Fruit fly (Drosophila melanogaster): Measurements from ENCODE around the gene CG31245.
A peak's percentile ranks its signal among the peaks of the same experiment; 100 is the strongest.

Gene CG31245

DNA sequence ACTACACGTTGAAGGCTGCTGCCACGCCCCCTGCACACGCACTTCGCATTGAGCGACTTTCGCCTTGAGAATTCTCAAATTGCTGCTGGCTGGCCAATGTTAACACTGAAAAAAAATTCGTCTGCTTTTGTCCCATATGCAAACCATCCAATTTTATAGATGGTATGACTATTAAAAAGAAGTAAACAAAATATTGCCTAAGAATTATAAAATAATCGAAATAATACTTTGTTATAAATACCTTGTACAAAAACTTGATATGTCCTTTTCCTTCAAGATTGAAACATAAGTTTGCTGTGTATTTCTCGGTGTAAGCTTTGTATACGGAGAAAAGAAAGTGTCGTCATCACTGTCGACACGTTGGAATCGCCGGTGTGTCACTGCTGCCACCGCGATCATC is 14.1 kb downstream of the CG31245 start (continued):
- no peak for TF ChIP-seq Sox15 (GFP tag; optimal IDR thresholded peaks at IDR 0.05)
- TF ChIP-seq vri (GFP tag; optimal IDR thresholded peaks at IDR 0.05), result no peak
- no peak for TF ChIP-seq fd59A (GFP tag; optimal IDR thresholded peaks at IDR 0.05)
- peak; percentile 38 for TF ChIP-seq acj6 (GFP tag; optimal IDR thresholded peaks at IDR 0.05)
- TF ChIP-seq CG31627 (GFP tag; optimal IDR thresholded peaks at IDR 0.05), result peak; percentile 17
- no peak for TF ChIP-seq fd85E (GFP tag; optimal IDR thresholded peaks at IDR 0.05)
- no peak for TF ChIP-seq spab (GFP tag; optimal IDR thresholded peaks at IDR 0.05)
- TF ChIP-seq ss (GFP tag; optimal IDR thresholded peaks at IDR 0.05), result no peak
- no peak for TF ChIP-seq CG9139 (GFP tag; optimal IDR thresholded peaks at IDR 0.05)
- TF ChIP-seq esn (GFP tag; optimal IDR thresholded peaks at IDR 0.05), result peak; percentile 53
- TF ChIP-seq Sox102F (GFP tag; optimal IDR thresholded peaks at IDR 0.05), result peak; percentile 45
- TF ChIP-seq OdsH (GFP tag; optimal IDR thresholded peaks at IDR 0.05), result peak; percentile 35
- no peak for TF ChIP-seq CG6854 (GFP tag; optimal IDR thresholded peaks at IDR 0.05)
- no peak for TF ChIP-seq svp (GFP tag)
- TF ChIP-seq dac (GFP tag; optimal IDR thresholded peaks at IDR 0.05), result no peak
- TF ChIP-seq salr (GFP tag; optimal IDR thresholded peaks at IDR 0.05), result no peak
- peak; percentile 55 for TF ChIP-seq Met (GFP tag; optimal IDR thresholded peaks at IDR 0.05)
- TF ChIP-seq lz (GFP tag; optimal IDR thresholded peaks at IDR 0.05), result peak; percentile 41
- peak; percentile 36 for TF ChIP-seq Eip78C (GFP tag)
- TF ChIP-seq Ets96B (tag; optimal IDR thresholded peaks at IDR 0.05), result no peak
- no peak for TF ChIP-seq Lpt (GFP tag; optimal IDR thresholded peaks at IDR 0.05)
- TF ChIP-seq topi (GFP tag; optimal IDR thresholded peaks at IDR 0.05), result no peak
- no peak for TF ChIP-seq CG1621 (tag; optimal IDR thresholded peaks at IDR 0.05)
- TF ChIP-seq CG3032 (tag; optimal IDR thresholded peaks at IDR 0.05), result no peak
- TF ChIP-seq CG6276 (GFP tag; optimal IDR thresholded peaks at IDR 0.05), result no peak
- TF ChIP-seq CG6808 (GFP tag; optimal IDR thresholded peaks at IDR 0.05), result no peak
- TF ChIP-seq CG4318 (GFP tag; optimal IDR thresholded peaks at IDR 0.05), result no peak
- TF ChIP-seq CG7368 (GFP tag; optimal IDR thresholded peaks at IDR 0.05), result no peak
- TF ChIP-seq pdm3 (GFP tag; optimal IDR thresholded peaks at IDR 0.05), result peak; percentile 30
- TF ChIP-seq CG11762 (GFP tag; optimal IDR thresholded peaks at IDR 0.05; ENCODE audit: insufficient read depth), result no peak
- TF ChIP-seq cyc (GFP tag; optimal IDR thresholded peaks at IDR 0.05), result no peak
- TF ChIP-seq CG11294 (GFP tag; IDR thresholded peaks at IDR 0.05), result no peak
- TF ChIP-seq CG32006 (GFP tag; optimal IDR thresholded peaks at IDR 0.05), result peak; percentile 12
- TF ChIP-seq Hr39 (GFP tag; optimal IDR thresholded peaks at IDR 0.05), result peak; percentile 35
- peak; percentile 50 for TF ChIP-seq CG34406 (GFP tag; optimal IDR thresholded peaks at IDR 0.05)
- TF ChIP-seq CG6792 (GFP tag; optimal IDR thresholded peaks at IDR 0.05), result peak; percentile 21
- peak; percentile 32 for TF ChIP-seq Smox (GFP tag; optimal IDR thresholded peaks at IDR 0.05)

DNA sequence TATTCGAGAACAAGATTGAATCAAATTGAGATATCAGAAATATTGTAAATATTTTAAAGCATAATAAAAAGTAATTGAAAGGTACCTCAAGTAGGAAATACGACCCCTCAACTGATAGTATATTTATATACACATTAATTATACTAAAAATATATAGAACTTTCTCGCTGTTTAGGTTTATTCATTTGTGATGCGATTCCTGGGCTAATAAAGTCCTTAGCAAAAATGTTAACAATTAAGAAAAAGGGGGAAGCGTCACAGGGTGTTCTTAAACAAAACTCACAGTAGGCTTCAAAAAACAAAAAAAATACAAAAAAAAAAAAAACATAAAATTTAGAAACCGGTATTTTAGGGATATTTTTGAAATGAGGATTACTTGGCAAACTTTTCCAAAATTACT is 23.3 kb downstream of the CG31245 start, which contains the start of gene CG43203:
TSS of gene CG43203 (plus strand) at position 301 of the 400 bp plus-strand sequence.
- TF ChIP-seq CG4318 (GFP tag; optimal IDR thresholded peaks at IDR 0.05) (no peak), cyc (GFP tag; optimal IDR thresholded peaks at IDR 0.05) (no peak), svp (GFP tag) (peak; percentile 55), CG6808 (GFP tag; optimal IDR thresholded peaks at IDR 0.05) (no peak), Sox15 (GFP tag; optimal IDR thresholded peaks at IDR 0.05) (no peak), topi (GFP tag; optimal IDR thresholded peaks at IDR 0.05) (no peak), Eip93F (GFP tag; optimal IDR thresholded peaks at IDR 0.05) (no peak), CG31627 (GFP tag; optimal IDR thresholded peaks at IDR 0.05) (no peak), Eip78C (GFP tag) (peak; percentile 36)

DNA sequence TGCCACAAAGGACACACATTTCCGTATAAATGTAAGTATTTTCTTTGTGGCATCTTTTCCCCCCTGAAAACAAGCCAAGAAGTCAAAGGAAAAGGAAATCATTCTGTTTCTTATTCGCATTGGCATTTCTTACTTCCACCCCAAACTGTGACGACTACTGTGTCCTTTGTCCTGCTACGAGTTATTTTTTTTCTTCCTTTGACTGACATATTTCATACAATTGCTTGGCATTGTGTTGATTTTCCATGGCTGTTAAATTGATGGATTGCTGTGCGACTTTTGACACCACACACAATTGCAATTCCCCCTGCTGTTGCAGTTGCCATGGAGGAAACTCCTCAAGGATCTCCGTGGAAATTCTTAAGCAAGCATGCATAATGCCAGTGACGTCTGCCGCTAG is 24.9 kb downstream of the CG31245 start:
- TF ChIP-seq spab (GFP tag; optimal IDR thresholded peaks at IDR 0.05), result no peak
- no peak for TF ChIP-seq Lpt (GFP tag; optimal IDR thresholded peaks at IDR 0.05)
- TF ChIP-seq CG6276 (GFP tag; optimal IDR thresholded peaks at IDR 0.05), result no peak
- no peak for TF ChIP-seq Hr38 (GFP tag; optimal IDR thresholded peaks at IDR 0.05)
- no peak for TF ChIP-seq CG6163 (GFP tag; IDR thresholded peaks at IDR 0.05)
- TF ChIP-seq Sox14 (GFP tag; optimal IDR thresholded peaks at IDR 0.05), result no peak
- no peak for TF ChIP-seq Met (GFP tag; optimal IDR thresholded peaks at IDR 0.05)
- TF ChIP-seq CG9139 (GFP tag; optimal IDR thresholded peaks at IDR 0.05), result no peak
- TF ChIP-seq Ets96B (tag; optimal IDR thresholded peaks at IDR 0.05), result no peak
- no peak for TF ChIP-seq Eip93F (GFP tag; optimal IDR thresholded peaks at IDR 0.05)
- TF ChIP-seq CG6854 (GFP tag; optimal IDR thresholded peaks at IDR 0.05), result no peak
- no peak for TF ChIP-seq fkh (GFP tag; optimal IDR thresholded peaks at IDR 0.05)
- no peak for TF ChIP-seq CG6808 (GFP tag; optimal IDR thresholded peaks at IDR 0.05)
- no peak for TF ChIP-seq CG34406 (GFP tag; optimal IDR thresholded peaks at IDR 0.05)

Data from whole organism, prepupa.